Worm (Caenorhabditis elegans) whole organism, mixed stage, embryonic: ENCODE data around the gene cyp-33C7.
A peak's percentile ranks its signal among the peaks of the same experiment; 100 is the strongest.
"Not testable (repeated sequence)": the region's sequence is repeated elsewhere in the genome, so short reads cannot be mapped to it uniquely, and the experiment has no call there.

Experiments used
- M03D4.4 ChIP-seq: sonication (generic microtip); optimal IDR thresholded peaks from 2 replicates; lab custom pipeline; 2017; ENCODE audit warnings: mild to moderate bottlenecking, missing genetic modification characterization, missing compliant biosample characterization
- bed-3 ChIP-seq: fragments of 200-800 bp; sonication (Bioruptor generic); optimal IDR thresholded peaks from 3 replicates; lab custom pipeline; 2018; ENCODE audit warnings: mild to moderate bottlenecking, missing genetic modification characterization, moderate library complexity, missing compliant biosample characterization
- blmp-1 ChIP-seq: fragments of 150-350 bp; optimal IDR thresholded peaks from 2 replicates; lab custom pipeline; 2014; ENCODE audit warnings: missing biosample characterization, missing genetic modification characterization
- ceh-39 ChIP-seq: fragments of 150-350 bp; optimal IDR thresholded peaks from 2 replicates; lab custom pipeline; 2014; ENCODE audit warnings: missing biosample characterization, missing genetic modification characterization
- ceh-83 ChIP-seq: fragments of 200-800 bp; sonication (Bioruptor generic); optimal IDR thresholded peaks from 2 replicates; lab custom pipeline; 2018; ENCODE audit warnings: mild to moderate bottlenecking, missing genetic modification characterization, missing compliant biosample characterization
- ces-1 ChIP-seq: fragments of 150-350 bp; optimal IDR thresholded peaks from 2 replicates; lab custom pipeline; 2014; ENCODE audit warnings: missing biosample characterization, missing genetic modification reagents, missing genetic modification characterization
- cnd-1 ChIP-seq: fragments of 200-800 bp; sonication (Bioruptor generic); optimal IDR thresholded peaks from 2 replicates; lab custom pipeline; 2018; ENCODE audit warnings: mild to moderate bottlenecking, missing genetic modification characterization, missing compliant biosample characterization
- drap-1 ChIP-seq: fragments of 200-800 bp; sonication (Bioruptor generic); optimal IDR thresholded peaks from 3 replicates; lab custom pipeline; 2018; ENCODE audit warnings: mild to moderate bottlenecking, missing genetic modification characterization, missing compliant biosample characterization
- elt-1 ChIP-seq: sonication (generic microtip); optimal IDR thresholded peaks from 2 replicates; lab custom pipeline; 2017; ENCODE audit warnings: missing genetic modification characterization, mild to moderate bottlenecking, missing compliant biosample characterization, antibody characterized with exemption, moderate library complexity, borderline replicate concordance; ENCODE audit not compliant: insufficient read depth
- elt-3 ChIP-seq: fragments of 150-350 bp; optimal IDR thresholded peaks from 2 replicates; lab custom pipeline; 2014; ENCODE audit warnings: missing biosample characterization, missing genetic modification characterization
- flh-1 ChIP-seq: fragments of 200-800 bp; sonication (Bioruptor generic); optimal IDR thresholded peaks from 2 replicates; lab custom pipeline; 2018; ENCODE audit warnings: mild to moderate bottlenecking, missing genetic modification characterization, moderate library complexity, missing compliant biosample characterization
- ham-2 ChIP-seq: fragments of 200-800 bp; sonication (Bioruptor generic); optimal IDR thresholded peaks from 2 replicates; lab custom pipeline; 2018; ENCODE audit warnings: mild to moderate bottlenecking, missing genetic modification characterization, missing compliant biosample characterization
- hlh-1 ChIP-seq: fragments of 150-350 bp; optimal IDR thresholded peaks from 2 replicates; lab custom pipeline; 2014; ENCODE audit warnings: missing biosample characterization, missing genetic modification reagents, missing genetic modification characterization
- lin-13 ChIP-seq: fragments of 150-350 bp; optimal IDR thresholded peaks from 2 replicates; lab custom pipeline; 2014; ENCODE audit warnings: missing biosample characterization, missing genetic modification characterization
- lin-32 ChIP-seq: fragments of 200-800 bp; sonication (Bioruptor generic); optimal IDR thresholded peaks from 2 replicates; lab custom pipeline; 2018; ENCODE audit warnings: mild to moderate bottlenecking, missing genetic modification characterization, missing compliant biosample characterization
- lsy-2 ChIP-seq: fragments of 150-350 bp; optimal IDR thresholded peaks from 2 replicates; lab custom pipeline; 2014; ENCODE audit warnings: missing biosample characterization, missing genetic modification characterization
- mab-5 ChIP-seq: fragments of 150-350 bp; optimal IDR thresholded peaks from 2 replicates; lab custom pipeline; 2014; ENCODE audit warnings: missing biosample characterization, missing genetic modification characterization
- mls-2 ChIP-seq: sonication (generic microtip); optimal IDR thresholded peaks from 2 replicates; lab custom pipeline; 2016; ENCODE audit warnings: mild to moderate bottlenecking, missing genetic modification characterization, moderate library complexity, missing compliant biosample characterization
- nhr-12 ChIP-seq: fragments of 150-350 bp; optimal IDR thresholded peaks from 2 replicates; lab custom pipeline; 2014; ENCODE audit warnings: missing biosample characterization, missing genetic modification characterization
- nhr-2 ChIP-seq: fragments of 150-350 bp; optimal IDR thresholded peaks from 2 replicates; lab custom pipeline; 2014; ENCODE audit warnings: missing biosample characterization, missing genetic modification characterization
- nhr-237 ChIP-seq: fragments of 150-350 bp; optimal IDR thresholded peaks from 2 replicates; lab custom pipeline; 2014; ENCODE audit warnings: missing biosample characterization, missing genetic modification characterization
- nhr-76 ChIP-seq: sonication (generic microtip); optimal IDR thresholded peaks from 2 replicates; lab custom pipeline; 2017; ENCODE audit warnings: missing biosample characterization, missing genetic modification characterization
- pha-4 ChIP-seq: fragments of 150-350 bp; optimal IDR thresholded peaks from 2 replicates; lab custom pipeline; 2018; ENCODE audit warnings: missing biosample characterization, missing genetic modification reagents, missing genetic modification characterization
- sem-2 ChIP-seq: fragments of 200-800 bp; sonication (Bioruptor generic); optimal IDR thresholded peaks from 2 replicates; lab custom pipeline; 2018; ENCODE audit warnings: mild to moderate bottlenecking, missing genetic modification characterization, missing compliant biosample characterization
- snpc-4 ChIP-seq: fragments of 150-350 bp; optimal IDR thresholded peaks from 2 replicates; lab custom pipeline; 2014; ENCODE audit warnings: missing biosample characterization, missing genetic modification characterization
- sptf-1 ChIP-seq: sonication (generic microtip); optimal IDR thresholded peaks from 2 replicates; lab custom pipeline; 2017; ENCODE audit warnings: mild to moderate bottlenecking, missing genetic modification characterization, moderate library complexity, missing compliant biosample characterization
- tbx-8 ChIP-seq: fragments of 200-800 bp; sonication (Bioruptor generic); optimal IDR thresholded peaks from 2 replicates; lab custom pipeline; 2018; ENCODE audit warnings: mild to moderate bottlenecking, missing genetic modification characterization, moderate library complexity, missing compliant biosample characterization
- unc-39 ChIP-seq: fragments of 150-350 bp; optimal IDR thresholded peaks from 2 replicates; lab custom pipeline; 2014; ENCODE audit warnings: missing biosample characterization, missing genetic modification characterization
- unc-62 ChIP-seq: fragments of 150-350 bp; optimal IDR thresholded peaks from 2 replicates; lab custom pipeline; 2014; ENCODE audit warnings: missing biosample characterization, missing genetic modification reagents, missing genetic modification characterization
- zip-8 ChIP-seq: fragments of 150-350 bp; optimal IDR thresholded peaks from 2 replicates; lab custom pipeline; 2014; ENCODE audit warnings: missing biosample characterization, missing genetic modification characterization
- ztf-11 ChIP-seq: fragments of 150-350 bp; optimal IDR thresholded peaks from 2 replicates; lab custom pipeline; 2014; ENCODE audit warnings: missing biosample characterization, missing genetic modification characterization

cyp-33C7 gene

ce11 chrV:2254553-2255124 is 4.3 kb downstream of the cyp-33C7 start, which contains the start of gene str-253:
str-253 (minus strand) TSS chrV:2254603.
- no peak for TF ChIP-seq zip-8 (tag; lab: Kevin White, UChicago)
- TF ChIP-seq bed-3 (GFP tag; lab: Kevin White, UChicago) = no peak
- TF ChIP-seq sem-2 (GFP tag; lab: Kevin White, UChicago) = no peak
- TF ChIP-seq unc-39 (tag; lab: Kevin White, UChicago) = no peak
- no peak for TF ChIP-seq elt-1 (tag; lab: Kevin White, UChicago)
- TF ChIP-seq nhr-2 (tag; lab: Kevin White, UChicago) = no peak
- TF ChIP-seq ceh-83 (GFP tag; lab: Kevin White, UChicago) = no peak
- no peak for TF ChIP-seq elt-3 (tag; lab: Kevin White, UChicago)
- no peak for TF ChIP-seq mab-5 (tag; lab: Kevin White, UChicago)
- TF ChIP-seq lsy-2 (tag; lab: Kevin White, UChicago) = no peak
- TF ChIP-seq tbx-8 (GFP tag; lab: Kevin White, UChicago) = no peak
- TF ChIP-seq drap-1 (GFP tag; lab: Kevin White, UChicago) = no peak
- no peak for TF ChIP-seq nhr-12 (tag; lab: Kevin White, UChicago)
- no peak for TF ChIP-seq ceh-39
- TF ChIP-seq cnd-1 = no peak

DNA sequence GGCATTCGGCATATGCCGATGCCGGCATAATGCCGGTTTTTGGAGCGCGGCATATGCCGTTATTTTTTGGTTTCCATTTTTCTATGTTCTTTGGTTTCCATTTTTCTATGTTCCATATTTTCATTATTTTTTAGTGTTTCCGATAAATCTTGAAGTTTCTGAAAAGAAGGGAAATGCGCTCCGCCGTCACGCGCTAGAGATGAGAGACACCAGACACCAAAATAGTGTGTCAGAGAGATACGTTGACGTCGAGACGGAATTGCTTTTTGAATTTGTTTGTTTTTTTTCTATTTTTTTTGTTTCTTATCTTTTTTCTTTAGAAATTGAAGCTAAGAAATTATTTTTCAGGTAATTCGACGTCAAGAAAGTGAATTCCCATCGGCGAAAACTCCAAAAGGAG is 4.9 kb downstream of the cyp-33C7 start, which contains the start of gene F41B5.1:
Gene F41B5.1, plus strand, starts transcription at position 343 of the 400 bp plus-strand sequence.
- TF ChIP-seq ceh-83 (GFP tag; lab: Kevin White, UChicago); mab-5 (tag; lab: Kevin White, UChicago); tbx-8 (GFP tag; lab: Kevin White, UChicago): not testable (repeated sequence)
- TF ChIP-seq, all 35 proteins: peak for 0; not testable (repeated sequence) for 35

- TF ChIP-seq unc-39 (tag; lab: Kevin White, UChicago) (no peak), pha-4 (tag; lab: Kevin White, UChicago) (peak; percentile 75)
- TF ChIP-seq, all 35 proteins: peak for 1
Observed at ce11 chrV:2259750-2260149, 9.4 kb downstream of the cyp-33C7 start, which contains the start of gene nhr-182. nhr-182 (minus strand) TSS chrV:2259927.

DNA sequence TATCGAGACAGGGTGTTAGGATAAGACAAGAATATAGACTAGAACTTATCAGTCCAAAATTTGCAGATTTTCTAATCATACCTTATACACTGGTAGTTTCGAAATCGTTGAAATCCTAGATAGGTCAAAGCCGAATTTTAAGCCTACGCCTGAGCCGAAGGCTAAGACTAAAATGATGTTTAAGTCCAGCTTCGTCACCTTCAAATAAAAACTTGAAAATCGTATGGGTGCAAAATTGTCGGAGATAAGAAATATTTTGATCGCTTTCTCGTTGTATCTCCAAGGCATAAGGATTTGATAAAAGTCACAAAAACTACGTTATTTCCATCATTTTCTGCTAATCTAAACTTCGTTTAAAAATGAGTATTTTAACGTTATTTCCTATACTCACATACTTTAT is 10.3 kb downstream of the cyp-33C7 start, which contains the start of gene F41B5.12:
Gene F41B5.12, plus strand, starts transcription at position 301 of the 400 bp plus-strand sequence.
- TF ChIP-seq blmp-1 (tag; lab: Kevin White, UChicago) (no peak), nhr-237 (tag; lab: Kevin White, UChicago) (no peak), sptf-1 (tag; lab: Kevin White, UChicago) (no peak), elt-1 (tag; lab: Kevin White, UChicago) (no peak), nhr-76 (no peak), nhr-12 (tag; lab: Kevin White, UChicago) (no peak), unc-39 (tag; lab: Kevin White, UChicago) (no peak)

- TF ChIP-seq nhr-12 (tag; lab: Kevin White, UChicago) (no peak), sem-2 (GFP tag; lab: Kevin White, UChicago) (no peak), unc-62 (GFP tag; lab: Kevin White, UChicago) (no peak), zip-8 (tag; lab: Kevin White, UChicago) (no peak), pha-4 (tag; lab: Kevin White, UChicago) (no peak), lin-13 (tag; lab: Kevin White, UChicago) (no peak), nhr-2 (tag; lab: Kevin White, UChicago) (no peak), unc-39 (tag; lab: Kevin White, UChicago) (no peak), flh-1 (GFP tag; lab: Kevin White, UChicago) (no peak), lin-32 (no peak), snpc-4 (no peak), elt-1 (tag; lab: Kevin White, UChicago) (no peak)
Observed at ce11 chrV:2264455-2264854, 14.1 kb downstream of the cyp-33C7 start, which contains the start of gene nhr-183. nhr-183 (minus strand) TSS chrV:2264634.

DNA sequence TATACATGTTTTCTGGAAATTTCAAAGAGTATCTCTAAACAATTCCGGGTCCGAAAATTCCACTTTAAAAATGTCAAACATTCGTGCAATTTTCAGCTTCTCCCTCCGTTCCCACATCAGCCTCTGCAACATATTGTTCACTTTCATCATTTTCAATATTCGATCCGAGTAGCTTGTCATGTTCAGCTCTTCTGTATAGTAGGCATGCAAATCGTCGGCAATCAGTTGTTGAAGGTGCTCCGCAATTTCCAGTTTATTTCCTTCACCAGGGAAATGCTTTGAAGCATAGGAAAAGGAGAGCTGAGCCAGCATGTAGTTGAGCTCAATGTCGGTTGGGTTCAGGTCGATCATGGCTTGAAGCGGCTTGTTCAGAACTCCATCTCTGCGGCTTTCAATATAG is 14.6 kb downstream of the cyp-33C7 start:
- TF ChIP-seq mab-5 (tag; lab: Kevin White, UChicago) = no peak
- TF ChIP-seq bed-3 (GFP tag; lab: Kevin White, UChicago) = no peak
- no peak for TF ChIP-seq M03D4.4
- TF ChIP-seq nhr-76 = no peak
- TF ChIP-seq drap-1 (GFP tag; lab: Kevin White, UChicago) = no peak
- no peak for TF ChIP-seq unc-62 (GFP tag; lab: Kevin White, UChicago)
- TF ChIP-seq flh-1 (GFP tag; lab: Kevin White, UChicago) = no peak
- no peak for TF ChIP-seq hlh-1
- no peak for TF ChIP-seq ceh-39
- TF ChIP-seq blmp-1 (tag; lab: Kevin White, UChicago) = no peak
- no peak for TF ChIP-seq mls-2
- TF ChIP-seq lin-13 (tag; lab: Kevin White, UChicago) = no peak
- TF ChIP-seq ces-1 = no peak
- no peak for TF ChIP-seq ztf-11 (tag; lab: Kevin White, UChicago)
- TF ChIP-seq unc-39 (tag; lab: Kevin White, UChicago) = no peak
- no peak for TF ChIP-seq elt-3 (tag; lab: Kevin White, UChicago)
- TF ChIP-seq nhr-12 (tag; lab: Kevin White, UChicago) = no peak
- TF ChIP-seq ham-2 (GFP tag; lab: Kevin White, UChicago) = no peak
- no peak for TF ChIP-seq pha-4 (tag; lab: Kevin White, UChicago)
- TF ChIP-seq cnd-1 = no peak
